Fruit fly (Drosophila melanogaster): Measurements from ENCODE around the gene daed.

dm6 chr2L:2187411-2187810, 28.7 kb downstream of the daed start:
- TF ChIP-seq Bgb (GFP tag; IDR thresholded peaks at IDR 0.05; ENCODE audit: partially characterized antibody) (no peak), CG2875 (GFP tag; optimal IDR thresholded peaks at IDR 0.05) (no peak), pita (GFP tag; optimal IDR thresholded peaks at IDR 0.05) (no peak)
